Fruit fly (Drosophila melanogaster) whole organism, embryonic: ENCODE results near the gene CG7953.

ENCODE experiments used
- Ada2b ChIP-seq: fragments of 200-800 bp; sonication (Bioruptor generic); IDR thresholded peaks from 2 replicates; pipeline ENCODE4 v1.3.6; 2022; ENCODE audit warnings: missing biosample characterization, missing genetic modification characterization
- Atf6 ChIP-seq: fragments of 200-800 bp; sonication (Bioruptor generic); IDR thresholded peaks from 2 replicates; pipeline ENCODE4 v1.3.6; 2022; ENCODE audit warnings: missing biosample characterization, missing genetic modification characterization
- Bgb ChIP-seq: fragments of 200-800 bp; sonication (Bioruptor generic); IDR thresholded peaks from 2 replicates; pipeline ENCODE4 v1.3.6; 2022; ENCODE audit warnings: missing biosample characterization, missing genetic modification characterization; ENCODE audit not compliant: partially characterized antibody
- BtbVII ChIP-seq: fragments of 200-800 bp; sonication (Bioruptor generic); optimal IDR thresholded peaks from 3 replicates; lab custom pipeline; 2017; ENCODE audit warnings: missing biosample characterization, mild to moderate bottlenecking, missing genetic modification characterization
- CG12391 ChIP-seq: fragments of 200-800 bp; sonication (Bioruptor generic); optimal IDR thresholded peaks from 3 replicates; lab custom pipeline; 2018; ENCODE audit warnings: missing biosample characterization, mild to moderate bottlenecking, missing genetic modification characterization, moderate library complexity
- CG13624 ChIP-seq: fragments of 200-800 bp; sonication (Bioruptor generic); optimal IDR thresholded peaks from 2 replicates; lab custom pipeline; 2016; ENCODE audit warnings: missing biosample characterization, missing genetic modification characterization
- CG17568 ChIP-seq: fragments of 200-800 bp; sonication (Bioruptor generic); optimal IDR thresholded peaks from 2 replicates; lab custom pipeline; 2018; ENCODE audit warnings: missing biosample characterization, mild to moderate bottlenecking, missing genetic modification characterization, moderate library complexity
- CG17912 ChIP-seq: fragments of 200-800 bp; sonication (Bioruptor generic); optimal IDR thresholded peaks from 2 replicates; lab custom pipeline; 2018; ENCODE audit warnings: missing biosample characterization, mild to moderate bottlenecking, missing genetic modification characterization
- CG2116 ChIP-seq: fragments of 200-800 bp; sonication (Bioruptor generic); optimal IDR thresholded peaks from 3 replicates; lab custom pipeline; 2018; ENCODE audit warnings: missing biosample characterization, mild to moderate bottlenecking, missing genetic modification characterization
- CG30403 ChIP-seq: fragments of 200-800 bp; sonication (Bioruptor generic); optimal IDR thresholded peaks from 3 replicates; lab custom pipeline; 2016; ENCODE audit warnings: missing biosample characterization, missing genetic modification characterization
- CG3281 ChIP-seq: fragments of 200-800 bp; sonication (Bioruptor generic); optimal IDR thresholded peaks from 3 replicates; lab custom pipeline; 2017; ENCODE audit warnings: missing biosample characterization, mild to moderate bottlenecking, missing genetic modification characterization
- CG3995 ChIP-seq: fragments of 200-800 bp; sonication (Bioruptor generic); optimal IDR thresholded peaks from 3 replicates; lab custom pipeline; 2016; ENCODE audit warnings: missing biosample characterization, missing genetic modification characterization
- CG4360 ChIP-seq: fragments of 200-800 bp; sonication (Bioruptor generic); IDR thresholded peaks from 2 replicates; pipeline ENCODE4 v1.3.6; 2022; ENCODE audit warnings: missing biosample characterization, missing genetic modification characterization
- CG4617 ChIP-seq: fragments of 200-800 bp; sonication (Bioruptor generic); optimal IDR thresholded peaks from 3 replicates; lab custom pipeline; 2016; ENCODE audit warnings: missing biosample characterization, missing genetic modification characterization, borderline replicate concordance
- CG8281 ChIP-seq: fragments of 200-800 bp; sonication (Bioruptor generic); optimal IDR thresholded peaks from 2 replicates; lab custom pipeline; 2018; ENCODE audit warnings: missing biosample characterization, mild to moderate bottlenecking, missing genetic modification characterization, moderate library complexity
- CG8924 ChIP-seq: fragments of 200-800 bp; optimal IDR thresholded peaks from 3 replicates; lab custom pipeline; 2019; ENCODE audit warnings: missing biosample characterization, mild to moderate bottlenecking, missing genetic modification characterization, moderate library complexity
- CHES-1-like ChIP-seq: fragments of 200-800 bp; sonication (Bioruptor generic); optimal IDR thresholded peaks from 2 replicates; lab custom pipeline; 2016; ENCODE audit warnings: missing biosample characterization, missing genetic modification characterization
- CTCF ChIP-seq: fragments of 200-800 bp; sonication (Bioruptor generic); optimal IDR thresholded peaks from 2 replicates; lab custom pipeline; 2017; ENCODE audit warnings: missing biosample characterization, mild to moderate bottlenecking, missing genetic modification characterization, moderate library complexity
- D ChIP-seq, 2 experiments: fragments of 200-800 bp in 1 of 2; fragments of >200 bp in 1 of 2; sonication (Bioruptor generic) in 1 of 2; optimal IDR thresholded peaks; 2 replicates in 1 of 2; 3 replicates in 1 of 2; lab custom pipeline; 2017; ENCODE audit warnings: mild to moderate bottlenecking in 1 of 2, missing biosample characterization in 1 of 2, missing genetic modification characterization in 1 of 2, missing genetic modification reagents in 1 of 2
- Dbx ChIP-seq: fragments of 200-800 bp; sonication (Bioruptor generic); IDR thresholded peaks from 3 replicates; pipeline ENCODE4 v1.3.6; 2022; ENCODE audit warnings: missing biosample characterization, missing genetic modification characterization
- Dll ChIP-seq: fragments of 200-800 bp; sonication (Bioruptor generic); IDR thresholded peaks from 4 replicates; pipeline ENCODE4 v1.3.6; 2022; ENCODE audit warnings: missing biosample characterization, missing genetic modification characterization; ENCODE audit not compliant: partially characterized antibody
- Dp ChIP-seq: fragments of 200-800 bp; sonication (Bioruptor generic); optimal IDR thresholded peaks from 2 replicates; lab custom pipeline; 2018; ENCODE audit warnings: missing biosample characterization, mild to moderate bottlenecking, missing genetic modification characterization, moderate library complexity
- ERR ChIP-seq: fragments of 200-800 bp; sonication (Bioruptor generic); optimal IDR thresholded peaks from 2 replicates; lab custom pipeline; 2016; ENCODE audit warnings: missing biosample characterization, missing genetic modification characterization
- Ets97D ChIP-seq: fragments of 200-800 bp; sonication (Bioruptor generic); optimal IDR thresholded peaks from 3 replicates; lab custom pipeline; 2016; ENCODE audit warnings: missing biosample characterization, missing genetic modification characterization
- Fer2 ChIP-seq: fragments of 200-800 bp; sonication (Bioruptor generic); optimal IDR thresholded peaks from 2 replicates; lab custom pipeline; 2018; ENCODE audit warnings: missing biosample characterization, mild to moderate bottlenecking, missing genetic modification characterization, moderate library complexity
- HLH4C ChIP-seq: fragments of 200-800 bp; sonication (Bioruptor generic); IDR thresholded peaks from 3 replicates; pipeline ENCODE4 v1.3.6; 2022; ENCODE audit warnings: missing biosample characterization, missing genetic modification characterization; ENCODE audit not compliant: partially characterized antibody
- HLH54F ChIP-seq: fragments of 200-800 bp; sonication (Bioruptor generic); optimal IDR thresholded peaks from 3 replicates; lab custom pipeline; 2016; ENCODE audit warnings: missing biosample characterization, missing genetic modification characterization
- Hmx ChIP-seq: fragments of 200-800 bp; sonication (Bioruptor generic); optimal IDR thresholded peaks from 2 replicates; lab custom pipeline; 2016; ENCODE audit warnings: missing biosample characterization, missing genetic modification characterization
- Hr51 ChIP-seq, 2 experiments: fragments of 200-800 bp; sonication (Bioruptor generic); optimal IDR thresholded peaks; 2 replicates in 1 of 2; 3 replicates in 1 of 2; lab custom pipeline; 2016 to 2018; ENCODE audit warnings: missing biosample characterization in 2 of 2, missing genetic modification characterization in 2 of 2, mild to moderate bottlenecking in 1 of 2, moderate library complexity in 1 of 2
- Mad ChIP-seq: fragments of 200-800 bp; sonication (Bioruptor generic); optimal IDR thresholded peaks from 2 replicates; lab custom pipeline; 2016; ENCODE audit warnings: missing biosample characterization, missing genetic modification characterization
- Med ChIP-seq: fragments of 200-800 bp; sonication (Bioruptor generic); peaks from one replicate; lab custom pipeline; 2016; ENCODE audit warnings: missing biosample characterization, missing genetic modification characterization, mild to moderate bottlenecking, inconsistent platforms, moderate library complexity
- Myb ChIP-seq: fragments of 200-800 bp; sonication (Bioruptor generic); optimal IDR thresholded peaks from 2 replicates; lab custom pipeline; 2016; ENCODE audit warnings: missing biosample characterization, missing genetic modification characterization
- Nf-YC ChIP-seq: fragments of 200-800 bp; optimal IDR thresholded peaks from 3 replicates; lab custom pipeline; 2019; ENCODE audit warnings: missing biosample characterization, mild to moderate bottlenecking, missing genetic modification characterization, moderate library complexity
- Poxn ChIP-seq: fragments of 200-800 bp; sonication (Bioruptor generic); IDR thresholded peaks from 2 replicates; pipeline ENCODE4 v1.3.6; 2022; ENCODE audit warnings: missing biosample characterization, missing genetic modification characterization
- Sry-β ChIP-seq: fragments of 200-800 bp; sonication (Bioruptor generic); optimal IDR thresholded peaks from 2 replicates; lab custom pipeline; 2018; ENCODE audit warnings: missing biosample characterization, mild to moderate bottlenecking, missing genetic modification characterization, moderate library complexity
- YL-1 ChIP-seq: fragments of 200-800 bp; sonication (Bioruptor generic); optimal IDR thresholded peaks from 3 replicates; lab custom pipeline; 2017; ENCODE audit warnings: missing biosample characterization, mild to moderate bottlenecking, missing genetic modification characterization
- amos ChIP-seq: fragments of 200-800 bp; sonication (Bioruptor generic); IDR thresholded peaks from 2 replicates; pipeline ENCODE4 v1.3.6; 2022; ENCODE audit warnings: missing biosample characterization, missing genetic modification characterization; ENCODE audit not compliant: partially characterized antibody
- bbx ChIP-seq: fragments of 200-800 bp; sonication (Bioruptor generic); IDR thresholded peaks from 2 replicates; pipeline ENCODE4 v1.3.6; 2022; ENCODE audit warnings: missing biosample characterization, missing genetic modification characterization; ENCODE audit not compliant: partially characterized antibody
- bigmax ChIP-seq: fragments of 200-800 bp; sonication (Bioruptor generic); optimal IDR thresholded peaks from 2 replicates; lab custom pipeline; 2018; ENCODE audit warnings: missing biosample characterization, mild to moderate bottlenecking, missing genetic modification characterization
- corto ChIP-seq: fragments of 200-800 bp; sonication (Bioruptor generic); optimal IDR thresholded peaks from 2 replicates; lab custom pipeline; 2016; ENCODE audit warnings: missing biosample characterization, mild to moderate bottlenecking, missing genetic modification characterization, moderate library complexity
- dm ChIP-seq: fragments of 200-800 bp; sonication (Bioruptor generic); optimal IDR thresholded peaks from 3 replicates; lab custom pipeline; 2016; ENCODE audit warnings: missing biosample characterization, missing genetic modification characterization
- dpn ChIP-seq, 2 experiments: fragments of 200-800 bp; sonication (Bioruptor generic); optimal IDR thresholded peaks; 3 replicates each; lab custom pipeline; 2016; ENCODE audit warnings: missing biosample characterization in 2 of 2, missing genetic modification characterization in 2 of 2
- grau ChIP-seq: fragments of 200-800 bp; optimal IDR thresholded peaks from 3 replicates; lab custom pipeline; 2019; ENCODE audit warnings: missing biosample characterization, mild to moderate bottlenecking, missing genetic modification characterization, moderate library complexity
- hb ChIP-seq: fragments of 200-800 bp; sonication (Bioruptor generic); IDR thresholded peaks from 3 replicates; pipeline ENCODE4 v1.3.6; 2022; ENCODE audit warnings: missing biosample characterization, missing genetic modification characterization; ENCODE audit not compliant: partially characterized antibody
- nau ChIP-seq: fragments of 200-800 bp; sonication (Bioruptor generic); optimal IDR thresholded peaks from 3 replicates; lab custom pipeline; 2017; ENCODE audit warnings: missing biosample characterization, mild to moderate bottlenecking, missing genetic modification characterization, missing genetic modification reagents
- phol ChIP-seq: fragments of 200-800 bp; sonication (Bioruptor generic); optimal IDR thresholded peaks from 3 replicates; lab custom pipeline; 2018; ENCODE audit warnings: missing biosample characterization, mild to moderate bottlenecking, missing genetic modification characterization, moderate library complexity
- pzg ChIP-seq: fragments of 200-800 bp; sonication (Bioruptor generic); optimal IDR thresholded peaks from 3 replicates; lab custom pipeline; 2018; ENCODE audit warnings: missing biosample characterization, mild to moderate bottlenecking, missing genetic modification characterization, moderate library complexity
- rib ChIP-seq: fragments of 200-800 bp; sonication (Bioruptor generic); IDR thresholded peaks from 2 replicates; pipeline ENCODE4 v1.3.6; 2022; ENCODE audit warnings: missing biosample characterization, missing genetic modification characterization
- row ChIP-seq: fragments of 200-800 bp; sonication (Bioruptor generic); IDR thresholded peaks from 3 replicates; pipeline ENCODE4 v1.3.6; 2022; ENCODE audit warnings: missing biosample characterization, missing genetic modification characterization
- tgo ChIP-seq: fragments of 200-800 bp; sonication (Bioruptor generic); IDR thresholded peaks from 3 replicates; pipeline ENCODE4 v1.3.6; 2022; ENCODE audit warnings: missing biosample characterization, missing genetic modification characterization

The CG7953 gene

DNA sequence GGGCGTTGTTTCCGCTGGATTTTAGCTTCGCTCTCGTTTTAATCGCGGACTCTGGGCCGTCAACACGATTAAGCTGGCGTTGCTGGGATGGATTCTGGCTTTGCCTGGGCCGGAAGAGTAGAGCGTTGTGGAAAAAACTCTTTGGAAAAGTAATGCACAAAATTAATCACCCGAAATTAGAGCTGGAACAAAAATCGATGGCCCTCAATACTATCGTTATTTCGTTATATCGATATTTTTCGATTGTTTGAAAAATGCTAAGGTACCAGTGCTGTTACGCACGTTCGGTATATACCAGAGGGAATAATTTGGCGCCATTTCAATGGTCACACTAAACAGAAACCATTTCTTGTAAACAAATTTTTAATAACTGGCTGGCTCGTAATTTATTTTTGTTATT is 18.2 kb upstream of the CG7953 start, which contains the start of the genes Arpc1 and Orc5 (continued):
- TF ChIP-seq Hmx (no peak), D (optimal IDR thresholded peaks at IDR 0.05; lab: Kevin White, UChicago) (peak; percentile 10), D (GFP tag; optimal IDR thresholded peaks at IDR 0.05; lab: Kevin White, UChicago) (no peak), Bgb (peak; percentile 87), grau (tag; lab: Kevin White, UChicago) (peak; percentile 48), amos (peak; percentile 94), nau (GFP tag; lab: Kevin White, UChicago) (no peak), phol (tag; lab: Kevin White, UChicago) (peak; percentile 56), CG2116 (peak; percentile 81), CG17568 (GFP tag; lab: Kevin White, UChicago) (no peak), CG3281 (GFP tag; lab: Kevin White, UChicago) (no peak), Ets97D (GFP tag; lab: Kevin White, UChicago) (peak; percentile 62), BtbVII (GFP tag; lab: Kevin White, UChicago) (no peak), corto (no peak), bigmax (GFP tag; lab: Kevin White, UChicago) (no peak), HLH4C (GFP tag; lab: Robert Waterston, UW) (peak; percentile 77), YL-1 (GFP tag; lab: Kevin White, UChicago) (peak; percentile 82), tgo (no peak), row (GFP tag; lab: Robert Waterston, UW) (peak; percentile 36; the same call in 1 of the 3 replicates), Myb (peak; percentile 83), Ada2b (GFP tag; lab: Robert Waterston, UW) (no peak), rib (GFP tag; lab: Robert Waterston, UW) (no peak), CG4617 (GFP tag; lab: Kevin White, UChicago) (peak; percentile 79), CG13624 (no peak), Dp (GFP tag; lab: Kevin White, UChicago) (peak; percentile 88), Nf-YC (tag; lab: Kevin White, UChicago) (no peak), Med (peak; percentile 76), ERR (GFP tag; lab: Kevin White, UChicago) (no peak), dpn (GFP tag; optimal IDR thresholded peaks at IDR 0.05; lab: Kevin White, UChicago) (peak in 1 of 2 experiments; percentile 27), Atf6 (GFP tag; lab: Robert Waterston, UW) (no peak), Fer2 (tag; lab: Kevin White, UChicago) (no peak), CG3995 (GFP tag; lab: Kevin White, UChicago) (peak; percentile 11), Mad (GFP tag; lab: Kevin White, UChicago) (no peak), CG8281 (tag; lab: Kevin White, UChicago) (no peak), Sry-β (no peak), dm (no peak), Poxn (GFP tag; lab: Robert Waterston, UW) (no peak), HLH54F (GFP tag; lab: Kevin White, UChicago) (no peak), CG8924 (tag; lab: Kevin White, UChicago) (peak; percentile 1), bbx (peak; percentile 91), Hr51 (GFP tag; optimal IDR thresholded peaks at IDR 0.05; lab: Kevin White, UChicago) (no peak), Dll (GFP tag; lab: Robert Waterston, UW) (peak; percentile 88), CG12391 (tag; lab: Kevin White, UChicago) (no peak), CHES-1-like (GFP tag; lab: Kevin White, UChicago) (peak; percentile 54), CTCF (GFP tag; lab: Kevin White, UChicago) (no peak), CG17912 (GFP tag; lab: Kevin White, UChicago) (no peak), hb (GFP tag; lab: Robert Waterston, UW) (peak; percentile 83), CG4360 (GFP tag; lab: Robert Waterston, UW) (no peak), CG30403 (no peak), pzg (GFP tag; lab: Kevin White, UChicago) (peak; percentile 96), Dbx (GFP tag; lab: Robert Waterston, UW) (no peak)
